Worm (Caenorhabditis elegans) whole organism, early embryonic: ENCODE results near the gene F37A4.2.

Experiments
- B0310.2 ChIP-seq: sonication (generic microtip); optimal IDR thresholded peaks from 2 replicates; lab custom pipeline; 2016; ENCODE audit warnings: mild to moderate bottlenecking, missing genetic modification characterization, missing compliant biosample characterization
- ama-1 ChIP-seq: fragments of 150-350 bp; optimal IDR thresholded peaks from 2 replicates; lab custom pipeline; 2014
- ceh-13 ChIP-seq: fragments of 200-800 bp; sonication (Bioruptor generic); optimal IDR thresholded peaks from 2 replicates; lab custom pipeline; 2018; ENCODE audit warnings: mild to moderate bottlenecking, missing genetic modification characterization, missing compliant biosample characterization
- flt-1 ChIP-seq: fragments of 200-800 bp; sonication (Bioruptor generic); IDR thresholded peaks from 2 replicates; pipeline ENCODE4 v1.3.6; 2022; ENCODE audit warnings: missing genetic modification characterization, missing compliant biosample characterization
- pes-1 ChIP-seq: fragments of 200-800 bp; sonication (Bioruptor generic); IDR thresholded peaks from 2 replicates; pipeline ENCODE4 v1.3.6; 2022; ENCODE audit warnings: missing genetic modification reagents, missing genetic modification characterization, missing compliant biosample characterization
- scrt-1 ChIP-seq: fragments of 200-800 bp; sonication (Bioruptor generic); IDR thresholded peaks from 2 replicates; pipeline ENCODE4 v1.3.6; 2022; ENCODE audit warnings: missing genetic modification characterization, missing compliant biosample characterization

DNA sequence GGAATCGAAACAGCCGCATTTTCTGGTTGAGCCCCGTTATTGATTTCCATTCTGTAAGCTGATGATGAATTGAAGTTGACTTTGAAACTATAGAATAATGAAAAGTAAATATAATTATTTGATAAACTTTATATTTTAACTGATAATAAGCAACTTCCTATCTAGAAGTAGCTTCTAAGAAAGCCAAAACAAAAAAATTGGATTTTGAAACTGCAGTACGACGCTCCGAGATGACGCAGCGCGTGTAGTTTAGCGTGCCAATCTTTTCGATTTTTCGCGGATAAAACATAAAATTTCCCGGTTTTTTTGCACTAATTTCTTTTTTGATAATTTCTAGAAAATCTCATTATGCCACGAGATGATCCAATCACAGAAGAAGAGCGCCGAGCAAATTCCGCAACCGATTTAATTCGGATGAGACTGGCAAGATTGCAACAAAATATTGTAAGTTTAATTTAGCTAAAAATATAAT, at the start of gene F37A4.2, which contains the start of gene bath-41:
- TF ChIP-seq pes-1 (GFP tag; lab: Robert Waterston, UW): no peak
- TF ChIP-seq scrt-1 (GFP tag; lab: Robert Waterston, UW): no peak
- TF ChIP-seq ceh-13 (GFP tag; lab: Kevin White, UChicago): no peak
- no peak for TF ChIP-seq ama-1 (lab: Kevin White, UChicago)
- TF ChIP-seq B0310.2 (tag; lab: Kevin White, UChicago): no peak
- no peak for TF ChIP-seq flt-1 (GFP tag; lab: Robert Waterston, UW)
